Worm (Caenorhabditis elegans) whole organism, midembryonic: ENCODE measurements around the gene rpb-11.
A peak's percentile ranks its signal among the peaks of the same experiment; 100 is the strongest.

Experiments used
- T22C8.4 ChIP-seq: fragments of 200-800 bp; sonication (Bioruptor generic); IDR thresholded peaks from 2 replicates; pipeline ENCODE4 v1.3.6; 2022; ENCODE audit warnings: missing genetic modification characterization, missing compliant biosample characterization
- cog-1 ChIP-seq: sonication (generic microtip); optimal IDR thresholded peaks from 2 replicates; lab custom pipeline; 2016; ENCODE audit warnings: missing genetic modification characterization, missing compliant biosample characterization
- flt-1 ChIP-seq: fragments of 200-800 bp; sonication (Bioruptor generic); IDR thresholded peaks from 2 replicates; pipeline ENCODE4 v1.3.6; 2022; ENCODE audit warnings: missing genetic modification characterization, missing compliant biosample characterization
- klf-2 ChIP-seq: fragments of 200-800 bp; sonication (Bioruptor generic); conservative IDR thresholded peaks from 2 replicates; pipeline ENCODE4 v1.3.6; 2022; ENCODE audit warnings: missing genetic modification reagents, missing genetic modification characterization, missing compliant biosample characterization
- med-1 ChIP-seq: sonication (generic microtip); optimal IDR thresholded peaks from 2 replicates; lab custom pipeline; 2017; ENCODE audit warnings: missing genetic modification characterization, mild to moderate bottlenecking, missing compliant biosample characterization, antibody characterized with exemption, missing genetic modification reagents; ENCODE audit not compliant: insufficient read depth
- ref-1 ChIP-seq: fragments of 200-800 bp; sonication (Bioruptor generic); conservative IDR thresholded peaks from 2 replicates; pipeline ENCODE4 v1.3.6; 2022; ENCODE audit warnings: missing genetic modification reagents, missing genetic modification characterization, missing compliant biosample characterization
- tab-1 ChIP-seq: fragments of 200-800 bp; sonication (Bioruptor generic); IDR thresholded peaks from 2 replicates; pipeline ENCODE4 v1.3.6; 2022; ENCODE audit warnings: missing genetic modification characterization, missing compliant biosample characterization
- ztf-23 ChIP-seq: fragments of 200-800 bp; sonication (Bioruptor generic); IDR thresholded peaks from 2 replicates; pipeline ENCODE4 v1.3.6; 2022; ENCODE audit warnings: missing genetic modification reagents, missing genetic modification characterization, missing compliant biosample characterization
- ztf-29 ChIP-seq: fragments of 200-800 bp; sonication (Bioruptor generic); IDR thresholded peaks from 2 replicates; pipeline ENCODE4 v1.3.6; 2022; ENCODE audit warnings: missing genetic modification reagents, missing genetic modification characterization, missing compliant biosample characterization

The rpb-11 gene

DNA sequence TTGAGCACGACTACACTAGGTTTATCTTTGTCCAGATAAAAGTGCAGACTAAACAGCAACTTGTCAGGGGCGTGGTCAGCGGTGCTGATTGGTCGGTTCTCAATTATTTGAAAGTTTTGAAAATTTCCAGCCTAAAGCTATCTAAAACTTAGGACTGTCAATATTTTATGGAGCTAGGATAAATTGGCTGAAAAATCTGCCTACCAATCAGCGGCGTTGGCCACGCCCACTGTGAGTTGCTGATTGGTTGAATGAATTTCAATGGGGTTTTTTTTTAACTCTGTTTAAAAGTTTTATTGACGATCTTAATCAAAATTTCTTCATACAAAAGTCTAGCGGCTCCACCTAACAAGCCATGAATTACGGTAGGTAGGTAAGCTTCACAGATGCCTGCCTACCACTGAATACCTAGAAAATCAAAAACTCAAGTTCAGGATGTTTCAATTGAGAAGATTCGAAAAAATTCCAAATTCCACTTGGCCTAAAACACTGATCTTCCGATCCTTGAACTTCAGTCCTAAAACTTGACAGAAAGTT lies 13.9 kb upstream of the rpb-11 start:
- no peak for TF ChIP-seq cog-1 (tag; lab: Kevin White, UChicago)
- TF ChIP-seq tab-1 (GFP tag; lab: Robert Waterston, UW), result no peak
- TF ChIP-seq ztf-29 (GFP tag; lab: Robert Waterston, UW), result no peak
- TF ChIP-seq ref-1, result no peak
- no peak for TF ChIP-seq med-1
- no peak for TF ChIP-seq ztf-23 (GFP tag; lab: Robert Waterston, UW)

DNA sequence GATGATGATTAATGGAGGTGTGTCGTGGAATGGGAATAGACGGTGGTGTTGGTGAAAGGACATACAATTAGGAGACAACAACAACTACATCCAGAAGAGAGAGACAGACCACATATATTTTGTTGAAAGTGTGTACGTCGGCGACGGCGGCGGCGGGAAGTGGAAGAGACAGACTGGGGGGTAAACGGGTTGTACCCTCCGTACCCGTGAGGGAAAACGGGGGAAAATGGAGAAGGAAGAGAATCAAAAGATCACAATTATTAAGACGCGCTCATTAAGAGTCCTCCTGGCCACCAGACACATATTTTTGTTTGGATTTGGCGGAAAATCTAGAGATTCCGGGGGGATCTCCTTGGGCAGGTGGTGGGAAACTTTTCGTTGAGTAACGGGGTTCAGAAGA lies 13.4 kb upstream of the rpb-11 start:
- TF ChIP-seq flt-1 (GFP tag; lab: Robert Waterston, UW) (0 out of 2 replicates have a peak, but pooled peaks have one; percentile 57), ztf-23 (GFP tag; lab: Robert Waterston, UW) (no peak), cog-1 (tag; lab: Kevin White, UChicago) (no peak)

DNA sequence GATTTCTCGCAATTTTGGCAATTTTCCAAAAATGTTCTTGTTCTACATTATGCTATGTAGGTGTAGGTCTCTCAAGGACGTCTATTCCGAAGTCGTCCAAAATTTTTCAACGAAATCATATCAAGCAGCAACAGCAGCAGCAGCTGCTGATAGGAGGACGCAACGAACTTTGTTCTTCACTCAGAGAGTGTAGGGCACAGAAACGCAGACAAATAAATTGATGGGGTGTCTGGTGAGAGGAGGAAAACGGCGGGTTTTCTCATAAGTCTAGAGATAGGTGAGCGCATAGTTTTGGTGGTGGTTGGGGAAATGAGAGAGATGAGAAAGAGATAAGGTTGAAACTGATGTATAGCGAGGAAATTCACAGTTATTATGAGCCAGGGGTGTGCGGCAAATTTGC lies 10.8 kb upstream of the rpb-11 start:
- no peak for TF ChIP-seq klf-2 (GFP tag; lab: Robert Waterston, UW)
- TF ChIP-seq med-1, result no peak
- no peak for TF ChIP-seq tab-1 (GFP tag; lab: Robert Waterston, UW)
- TF ChIP-seq ztf-29 (GFP tag; lab: Robert Waterston, UW), result no peak
- no peak for TF ChIP-seq ref-1
- TF ChIP-seq flt-1 (GFP tag; lab: Robert Waterston, UW), result no peak

DNA sequence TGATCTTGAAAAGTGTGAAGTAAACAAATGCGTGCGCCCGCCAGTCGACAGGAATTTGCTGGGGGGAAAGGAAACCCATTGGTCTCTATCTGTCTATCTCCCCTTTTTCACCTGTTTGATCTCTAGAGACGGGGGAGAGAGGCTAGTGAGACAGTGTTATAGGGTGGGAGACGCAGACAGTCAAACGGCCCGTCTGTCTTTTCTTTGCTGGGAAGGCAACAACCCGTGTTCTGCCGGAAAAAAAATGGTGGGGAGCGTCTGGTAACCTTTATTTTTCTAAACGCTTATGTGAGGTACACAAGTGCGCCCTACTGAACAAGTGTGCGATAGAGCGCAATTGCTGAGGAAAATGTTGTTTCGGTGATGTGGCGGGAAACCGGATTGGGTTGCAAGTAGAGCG lies 9.4 kb upstream of the rpb-11 start:
- TF ChIP-seq T22C8.4 (GFP tag; lab: Robert Waterston, UW) (no peak), ztf-23 (GFP tag; lab: Robert Waterston, UW) (no peak)

DNA sequence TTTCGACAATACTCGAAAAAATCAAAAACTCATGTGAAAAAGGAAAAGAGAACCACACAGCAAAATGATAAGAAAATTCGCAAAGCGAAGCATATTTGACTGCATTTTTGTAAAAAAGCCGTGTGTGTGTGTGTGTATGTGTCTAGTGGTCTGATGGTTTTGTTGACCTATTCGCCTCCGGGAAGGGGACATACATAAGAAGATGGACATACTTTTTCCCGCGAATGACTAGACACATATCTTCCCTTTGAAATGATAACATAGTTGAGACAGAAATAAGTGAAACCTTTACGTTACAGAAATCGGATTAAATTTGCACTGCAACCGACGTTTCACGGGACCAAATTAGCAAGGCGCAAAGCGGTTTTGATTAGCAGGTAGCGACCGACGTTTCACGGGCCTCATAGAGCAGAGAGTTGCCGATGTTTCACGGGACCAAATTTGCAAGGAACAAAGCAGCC lies 8.4 kb upstream of the rpb-11 start:
- no peak for TF ChIP-seq ztf-29 (GFP tag; lab: Robert Waterston, UW)
- TF ChIP-seq tab-1 (GFP tag; lab: Robert Waterston, UW), result no peak
- TF ChIP-seq med-1, result no peak
- no peak for TF ChIP-seq klf-2 (GFP tag; lab: Robert Waterston, UW)
- no peak for TF ChIP-seq ref-1
- no peak for TF ChIP-seq cog-1 (tag; lab: Kevin White, UChicago)
- TF ChIP-seq ztf-23 (GFP tag; lab: Robert Waterston, UW), result no peak

DNA sequence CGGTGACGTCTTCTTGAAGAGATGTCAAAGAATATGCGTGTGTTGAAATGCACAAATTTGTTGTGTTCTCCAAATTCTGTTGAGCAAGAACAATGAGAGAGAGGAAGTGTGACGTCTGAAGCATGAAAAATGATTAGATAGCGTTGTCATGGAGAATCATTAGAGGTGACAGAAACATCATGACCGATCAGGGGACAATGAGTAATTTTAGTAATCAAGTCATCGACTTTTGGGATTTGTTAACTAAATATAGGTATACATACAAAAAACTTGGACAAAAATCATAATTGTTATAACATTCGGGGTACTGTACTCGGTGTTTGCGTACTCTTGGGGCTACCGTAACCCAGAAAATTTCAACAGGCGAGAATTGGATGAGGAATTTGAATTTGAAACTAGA lies 7.7 kb upstream of the rpb-11 start, which contains the start of gene daf-5:
daf-5 (minus strand) TSS at position 101 of the 400 bp plus-strand sequence.
- TF ChIP-seq ztf-23 (GFP tag; lab: Robert Waterston, UW), result no peak
- TF ChIP-seq ztf-29 (GFP tag; lab: Robert Waterston, UW), result no peak
- no peak for TF ChIP-seq cog-1 (tag; lab: Kevin White, UChicago)
- TF ChIP-seq tab-1 (GFP tag; lab: Robert Waterston, UW), result no peak
- no peak for TF ChIP-seq ref-1
- no peak for TF ChIP-seq klf-2 (GFP tag; lab: Robert Waterston, UW)
- no peak for TF ChIP-seq T22C8.4 (GFP tag; lab: Robert Waterston, UW)
- no peak for TF ChIP-seq flt-1 (GFP tag; lab: Robert Waterston, UW)
- TF ChIP-seq med-1, result no peak

DNA sequence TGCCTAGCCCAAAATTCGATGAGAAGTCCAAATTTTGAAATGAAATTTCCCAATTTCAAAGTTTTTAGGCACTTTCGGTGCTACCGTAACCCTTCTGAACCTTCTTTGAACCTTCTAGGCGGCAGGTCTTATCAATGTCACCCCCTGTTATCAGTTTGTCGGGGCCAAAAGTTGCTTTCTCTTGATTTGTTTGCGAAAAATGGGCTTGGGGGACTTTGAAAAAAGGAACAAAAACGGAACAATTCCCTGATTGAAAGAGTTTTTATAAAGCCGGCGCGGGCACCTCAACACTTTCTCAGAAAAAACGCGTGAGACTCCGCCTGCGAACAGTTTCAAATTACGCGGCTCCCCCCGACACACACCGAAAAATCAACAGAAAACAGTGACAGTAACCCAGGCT lies 6.7 kb upstream of the rpb-11 start:
- no peak for TF ChIP-seq T22C8.4 (GFP tag; lab: Robert Waterston, UW)
- TF ChIP-seq ref-1, result no peak

DNA sequence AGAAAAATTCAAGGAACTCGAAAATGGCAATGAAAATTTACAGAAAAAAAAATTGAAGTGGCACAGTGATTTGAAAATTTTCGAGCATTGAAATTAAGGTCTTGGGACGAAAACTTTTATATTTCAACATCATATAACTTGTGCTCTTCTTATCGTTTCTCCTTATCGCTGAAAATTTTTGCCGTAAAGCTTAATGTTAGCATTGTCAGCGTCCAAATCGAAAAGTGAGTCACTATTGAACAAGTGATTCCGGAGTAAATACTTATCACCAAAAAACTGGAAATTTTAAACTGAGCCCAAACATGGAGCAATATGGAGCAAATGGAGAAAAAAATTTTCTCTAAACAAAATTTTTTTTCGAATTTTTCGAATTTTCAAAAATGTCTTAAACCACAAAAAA lies 4.2 kb upstream of the rpb-11 start:
- TF ChIP-seq klf-2 (GFP tag; lab: Robert Waterston, UW) (no peak), cog-1 (tag; lab: Kevin White, UChicago) (no peak), tab-1 (GFP tag; lab: Robert Waterston, UW) (no peak)

DNA sequence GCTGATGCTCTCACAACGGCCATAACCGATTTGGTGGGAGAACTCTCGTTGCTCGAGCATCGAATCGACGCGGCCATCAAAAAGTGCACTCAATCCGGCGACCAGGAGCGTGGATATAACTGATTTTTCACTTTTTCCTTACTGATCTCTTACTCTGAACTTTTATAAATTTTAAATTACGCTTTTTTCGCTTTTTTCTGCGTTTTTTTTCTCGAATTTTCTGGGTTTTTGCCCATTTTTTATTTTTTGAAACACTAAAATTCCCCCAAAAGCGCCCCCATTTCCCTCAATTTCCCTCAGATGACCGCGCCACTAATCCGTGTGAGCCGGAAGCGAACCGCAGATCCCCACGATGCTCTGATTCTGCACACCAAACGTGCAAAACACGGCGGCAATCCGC lies 554 bp downstream of the rpb-11 start, which contains the start of gene W01G7.4:
W01G7.4 (plus strand) TSS at position 301 of the 400 bp plus-strand sequence.
- TF ChIP-seq klf-2 (GFP tag; lab: Robert Waterston, UW), result no peak
- TF ChIP-seq cog-1 (tag; lab: Kevin White, UChicago), result no peak
- no peak for TF ChIP-seq ztf-23 (GFP tag; lab: Robert Waterston, UW)
- no peak for TF ChIP-seq med-1
- TF ChIP-seq flt-1 (GFP tag; lab: Robert Waterston, UW), result no peak
- TF ChIP-seq tab-1 (GFP tag; lab: Robert Waterston, UW), result no peak

DNA sequence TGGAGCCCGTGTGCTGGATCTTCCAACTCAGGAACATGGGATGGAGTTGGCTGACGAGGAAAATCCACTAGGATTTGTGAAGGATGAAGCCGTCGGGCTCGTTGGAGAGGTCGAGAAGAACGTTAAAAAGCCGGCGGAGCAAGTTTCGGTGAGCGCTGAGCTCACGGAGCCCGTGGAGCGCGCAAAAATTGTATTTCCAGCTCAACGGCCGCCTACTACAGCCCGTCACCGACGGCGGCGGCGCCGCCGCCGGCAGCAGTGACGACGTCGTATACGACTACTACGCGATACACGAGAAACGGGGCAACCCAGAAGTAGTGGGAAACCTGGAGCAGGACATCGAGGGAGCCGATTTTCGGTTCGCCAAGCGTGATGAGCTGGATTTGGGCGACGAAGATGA lies 1.0 kb downstream of the rpb-11 start:
- TF ChIP-seq ztf-29 (GFP tag; lab: Robert Waterston, UW) (no peak), ref-1 (no peak), ztf-23 (GFP tag; lab: Robert Waterston, UW) (no peak), T22C8.4 (GFP tag; lab: Robert Waterston, UW) (no peak), med-1 (no peak), flt-1 (GFP tag; lab: Robert Waterston, UW) (no peak), klf-2 (GFP tag; lab: Robert Waterston, UW) (no peak), cog-1 (tag; lab: Kevin White, UChicago) (no peak), tab-1 (GFP tag; lab: Robert Waterston, UW) (no peak)

DNA sequence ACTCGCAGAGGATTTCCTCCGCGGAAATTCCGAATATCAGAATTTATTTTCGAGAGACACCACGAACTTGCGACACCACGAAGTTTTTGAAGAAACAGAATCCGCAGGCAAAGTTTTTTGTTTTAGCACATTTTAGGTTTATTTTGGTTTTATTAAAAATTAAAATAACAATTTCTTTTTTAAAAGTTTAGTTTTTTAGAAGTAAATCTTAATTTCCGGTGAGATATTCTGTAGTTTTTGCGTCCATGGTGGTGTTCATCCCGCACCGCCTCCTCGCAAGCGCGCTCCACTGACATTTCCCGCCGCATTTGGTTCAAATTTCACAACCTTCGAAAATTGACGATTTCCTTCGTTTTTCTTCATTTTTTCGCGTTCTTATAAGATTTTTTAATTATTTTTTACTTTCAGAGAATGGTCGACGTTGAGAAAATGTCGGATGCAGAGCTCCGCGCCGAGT lies 3.2 kb downstream of the rpb-11 start, which contains the start of gene lem-2:
lem-2 (plus strand) TSS at position 407 of the 457 bp plus-strand sequence.
- peak; percentile 94 for TF ChIP-seq cog-1 (tag; lab: Kevin White, UChicago)
- TF ChIP-seq flt-1 (GFP tag; lab: Robert Waterston, UW), result peak; percentile 70
- TF ChIP-seq ztf-23 (GFP tag; lab: Robert Waterston, UW), result peak; percentile 84
- no peak for TF ChIP-seq ref-1
- TF ChIP-seq med-1, result no peak
- no peak for TF ChIP-seq ztf-29 (GFP tag; lab: Robert Waterston, UW)
- peak; percentile 58 for TF ChIP-seq klf-2 (GFP tag; lab: Robert Waterston, UW)
